Worm (Caenorhabditis elegans): ENCODE data around the gene F40A3.6.

ce11 chrV:7932998-7933397, 39.3 kb upstream of the F40A3.6 start, which contains the start of gene ncx-10:
- TF ChIP-seq mbf-1 (tag; optimal IDR thresholded peaks at IDR 0.05) = no peak
- TF ChIP-seq dmd-4 (tag; optimal IDR thresholded peaks at IDR 0.05) = no peak
- no peak for TF ChIP-seq nhr-11 (tag; optimal IDR thresholded peaks at IDR 0.05)
- TF ChIP-seq nhr-23 (tag; optimal IDR thresholded peaks at IDR 0.05) = no peak
- no peak for TF ChIP-seq alr-1 (tag; optimal IDR thresholded peaks at IDR 0.05)
- no peak for TF ChIP-seq ztf-11 (tag; optimal IDR thresholded peaks at IDR 0.05)
- TF ChIP-seq skn-1 (tag; optimal IDR thresholded peaks at IDR 0.05) = no peak
- no peak for TF ChIP-seq snpc-4 (tag; optimal IDR thresholded peaks at IDR 0.05)
- TF ChIP-seq peb-1 (tag; optimal IDR thresholded peaks at IDR 0.05) = no peak

Data from whole organism, L2 larva.